Fruit fly (Drosophila melanogaster): ENCODE results near the gene CG45089.

CG45089 gene

dm6 chrX:7911983-7912630 is 18.5 kb upstream of the CG45089 start, which contains the start of gene snz (continued):
- TF ChIP-seq Sry-β (GFP tag; optimal IDR thresholded peaks at IDR 0.05) = no peak
- TF ChIP-seq Ets65A (GFP tag) = no peak
- no peak for TF ChIP-seq pb (GFP tag; optimal IDR thresholded peaks at IDR 0.05)
- no peak for TF ChIP-seq tin (GFP tag; optimal IDR thresholded peaks at IDR 0.05)
- no peak for TF ChIP-seq CG18599 (GFP tag; optimal IDR thresholded peaks at IDR 0.05)
- TF ChIP-seq CG3163 (GFP tag; optimal IDR thresholded peaks at IDR 0.05) = no peak
- no peak; the same call in 1 of the 2 replicates for TF ChIP-seq ranshi (GFP tag; IDR thresholded peaks at IDR 0.05)
- TF ChIP-seq YL-1 (GFP tag; optimal IDR thresholded peaks at IDR 0.05) = peak; percentile 6
- TF ChIP-seq tgo (GFP tag; IDR thresholded peaks at IDR 0.05) = no peak
- TF ChIP-seq CG16779 (GFP tag; IDR thresholded peaks at IDR 0.05) = no peak
- TF ChIP-seq CG16813 (GFP tag; IDR thresholded peaks at IDR 0.05; ENCODE audit: partially characterized antibody) = peak; percentile 71
- no peak for TF ChIP-seq CG30020 (tag; optimal IDR thresholded peaks at IDR 0.05)
- TF ChIP-seq CG17361 (GFP tag; IDR thresholded peaks at IDR 0.05) = no peak
- no peak for TF ChIP-seq ash1 (GFP tag; optimal IDR thresholded peaks at IDR 0.05)
- TF ChIP-seq repo (GFP tag; optimal IDR thresholded peaks at IDR 0.05) = no peak
- no peak for TF ChIP-seq stc (GFP tag; IDR thresholded peaks at IDR 0.05)
- TF ChIP-seq CG10321 (GFP tag; IDR thresholded peaks at IDR 0.05) = no peak; the same call in 1 of the 2 replicates
- TF ChIP-seq stwl (tag; optimal IDR thresholded peaks at IDR 0.05) = peak; percentile 49
- no peak for TF ChIP-seq CG12104 (GFP tag; optimal IDR thresholded peaks at IDR 0.05)
- TF ChIP-seq CG16815 (GFP tag; optimal IDR thresholded peaks at IDR 0.05) = no peak
- TF ChIP-seq toy (GFP tag; IDR thresholded peaks at IDR 0.05) = no peak
- TF ChIP-seq slou (GFP tag; optimal IDR thresholded peaks at IDR 0.05) = no peak
- TF ChIP-seq cg (GFP tag; optimal IDR thresholded peaks at IDR 0.05) = peak; percentile 8
- TF ChIP-seq CG15269 (tag; optimal IDR thresholded peaks at IDR 0.05) = no peak
- no peak for TF ChIP-seq CG3995 (GFP tag; optimal IDR thresholded peaks at IDR 0.05)
- no peak for TF ChIP-seq CG10462 (GFP tag; optimal IDR thresholded peaks at IDR 0.05)
- no peak for TF ChIP-seq CG9437 (GFP tag; optimal IDR thresholded peaks at IDR 0.05)
- peak; percentile 57; the same call in 2 of the 3 replicates for TF ChIP-seq knrl (GFP tag; IDR thresholded peaks at IDR 0.05; ENCODE audit: partially characterized antibody)
- TF ChIP-seq aop (GFP tag; IDR thresholded peaks at IDR 0.05) = no peak
- peak; percentile 78; the same call in 1 of the 2 replicates for TF ChIP-seq amos (GFP tag; IDR thresholded peaks at IDR 0.05; ENCODE audit: partially characterized antibody)
- no peak for TF ChIP-seq pan (optimal IDR thresholded peaks at IDR 0.05)
- peak in 1 of 2 experiments; percentile 19 for TF ChIP-seq pan (GFP tag; optimal IDR thresholded peaks at IDR 0.05 in 1 of 2, IDR thresholded peaks at IDR 0.05 in 1 of 2)
- no peak for TF ChIP-seq CG3838 (GFP tag; optimal IDR thresholded peaks at IDR 0.05)
- TF ChIP-seq CG11398 (GFP tag; optimal IDR thresholded peaks at IDR 0.05) = no peak
- TF ChIP-seq sr (GFP tag; IDR thresholded peaks at IDR 0.05) = no peak
- TF ChIP-seq CG3847 (GFP tag; IDR thresholded peaks at IDR 0.05) = no peak
- TF ChIP-seq CG13894 (tag; optimal IDR thresholded peaks at IDR 0.05) = peak; percentile 65
- TF ChIP-seq CG6791 (GFP tag; IDR thresholded peaks at IDR 0.05; ENCODE audit: partially characterized antibody) = peak; percentile 81
- peak; percentile 50 for TF ChIP-seq CG10543 (GFP tag; optimal IDR thresholded peaks at IDR 0.05)
- TF ChIP-seq Adf1 (GFP tag; IDR thresholded peaks at IDR 0.05) = peak; percentile 89
- TF ChIP-seq ken (GFP tag; IDR thresholded peaks at IDR 0.05) = no peak
- no peak for TF ChIP-seq gcm2 (GFP tag; optimal IDR thresholded peaks at IDR 0.05)
- TF ChIP-seq ab (GFP tag; optimal IDR thresholded peaks at IDR 0.05) = no peak
- no peak for TF ChIP-seq ap (GFP tag; IDR thresholded peaks at IDR 0.05)
- no peak for TF ChIP-seq CG6254 (GFP tag; optimal IDR thresholded peaks at IDR 0.05)
- no peak for TF ChIP-seq yki (optimal IDR thresholded peaks at IDR 0.05)
- TF ChIP-seq CG2889 (GFP tag; IDR thresholded peaks at IDR 0.05) = no peak
- no peak for TF ChIP-seq kay (GFP tag; optimal IDR thresholded peaks at IDR 0.05)
- no peak for TF ChIP-seq CG8478 (optimal IDR thresholded peaks at IDR 0.05)
- TF ChIP-seq pzg (GFP tag; optimal IDR thresholded peaks at IDR 0.05) = peak; percentile 57
- no peak for TF ChIP-seq CG6813 (GFP tag; optimal IDR thresholded peaks at IDR 0.05)
- TF ChIP-seq wor (GFP tag; IDR thresholded peaks at IDR 0.05) = no peak

Data from whole organism, embryonic.